Fruit fly (Drosophila melanogaster) whole organism, embryonic: Measurements from ENCODE around the gene cv-c.

Experiments
- B-H1 ChIP-seq: fragments of 200-800 bp; sonication (Bioruptor generic); IDR thresholded peaks from 3 replicates; pipeline ENCODE4 v1.3.6; 2022; ENCODE audit warnings: missing biosample characterization, missing genetic modification characterization
- CG10147 ChIP-seq: fragments of 200-800 bp; sonication (Bioruptor generic); optimal IDR thresholded peaks from 2 replicates; lab custom pipeline; 2019; ENCODE audit warnings: missing biosample characterization, mild to moderate bottlenecking, missing genetic modification characterization, moderate library complexity
- CG1647 ChIP-seq: fragments of 200-800 bp; sonication (Bioruptor generic); optimal IDR thresholded peaks from 3 replicates; lab custom pipeline; 2016; ENCODE audit warnings: missing biosample characterization, missing genetic modification characterization
- Hr39 ChIP-seq: fragments of >200 bp; optimal IDR thresholded peaks from 2 replicates; lab custom pipeline; 2017
- chn ChIP-seq: fragments of 200-800 bp; sonication (Bioruptor generic); optimal IDR thresholded peaks from 2 replicates; lab custom pipeline; 2016; ENCODE audit warnings: missing biosample characterization, missing genetic modification characterization
- dmrt99B ChIP-seq: fragments of 200-800 bp; sonication (Bioruptor generic); optimal IDR thresholded peaks from 2 replicates; lab custom pipeline; 2018; ENCODE audit warnings: missing biosample characterization, mild to moderate bottlenecking, missing genetic modification characterization, moderate library complexity
- lab ChIP-seq: fragments of 200-800 bp; sonication (Bioruptor generic); optimal IDR thresholded peaks from 3 replicates; lab custom pipeline; 2017; ENCODE audit warnings: missing biosample characterization, missing genetic modification characterization, mild to moderate bottlenecking, moderate library complexity, missing genetic modification reagents
- sens-2 ChIP-seq: fragments of 200-800 bp; sonication (Bioruptor generic); IDR thresholded peaks from 2 replicates; pipeline ENCODE4 v1.3.6; 2022; ENCODE audit warnings: missing biosample characterization, missing genetic modification characterization

dm6 chr3R:14445092-14445491, 36.4 kb downstream of the cv-c start:
- TF ChIP-seq CG10147 (GFP tag; lab: Kevin White, UChicago), result no peak
- no peak for TF ChIP-seq lab (GFP tag; lab: Kevin White, UChicago)
- no peak for TF ChIP-seq chn (GFP tag; lab: Kevin White, UChicago)
- TF ChIP-seq sens-2 (GFP tag; lab: Robert Waterston, UW), result no peak
- TF ChIP-seq dmrt99B (tag; lab: Kevin White, UChicago), result no peak
- TF ChIP-seq B-H1 (GFP tag; lab: Robert Waterston, UW), result no peak
- no peak for TF ChIP-seq CG1647 (GFP tag; lab: Kevin White, UChicago)
- no peak for TF ChIP-seq Hr39 (lab: Kevin White, UChicago)
